Fruit fly (Drosophila melanogaster) Kc167 (cell line): ENCODE results near the gene stai.

Experiments used
- Myc ChIP-seq: fragments of >200 bp; optimal IDR thresholded peaks from 2 replicates; lab custom pipeline; 2017; ENCODE audit warnings: missing external identifiers
- Sin3A ChIP-seq: fragments of >200 bp; optimal IDR thresholded peaks from 2 replicates; lab custom pipeline; 2018; ENCODE audit warnings: missing external identifiers
- h ChIP-seq: fragments of >200 bp; optimal IDR thresholded peaks from 3 replicates; lab custom pipeline; 2018; ENCODE audit warnings: missing external identifiers
- insv ChIP-seq: fragments of >200 bp; optimal IDR thresholded peaks from 3 replicates; lab custom pipeline; 2018; ENCODE audit warnings: missing external identifiers
- psq ChIP-seq: fragments of >200 bp; optimal IDR thresholded peaks from 2 replicates; lab custom pipeline; 2017; ENCODE audit warnings: missing external identifiers
- ttk ChIP-seq: sonication (Bioruptor generic); optimal IDR thresholded peaks from 2 replicates; lab custom pipeline; 2017; ENCODE audit warnings: missing external identifiers

The stai gene

dm6 chr2L:6169119-6169518, 68.9 kb downstream of the stai start:
- TF ChIP-seq Myc (lab: Kevin White, UChicago) (no peak), insv (lab: Kevin White, UChicago) (no peak), Sin3A (lab: Kevin White, UChicago) (no peak), ttk (no peak), psq (no peak), h (lab: Kevin White, UChicago) (no peak)

- TF ChIP-seq h (lab: Kevin White, UChicago) (no peak), Myc (lab: Kevin White, UChicago) (no peak), insv (lab: Kevin White, UChicago) (no peak), psq (no peak), ttk (no peak), Sin3A (lab: Kevin White, UChicago) (no peak)
Observed at dm6 chr2L:6171166-6171565, 71.0 kb downstream of the stai start.

dm6 chr2L:6172996-6173395, 72.8 kb downstream of the stai start:
- no peak for TF ChIP-seq ttk
- TF ChIP-seq Sin3A (lab: Kevin White, UChicago): no peak
- TF ChIP-seq insv (lab: Kevin White, UChicago): no peak
- TF ChIP-seq Myc (lab: Kevin White, UChicago): no peak
- TF ChIP-seq psq: no peak
- no peak for TF ChIP-seq h (lab: Kevin White, UChicago)
